Worm (Caenorhabditis elegans): Measurements from ENCODE around the gene C43F9.4.

DNA sequence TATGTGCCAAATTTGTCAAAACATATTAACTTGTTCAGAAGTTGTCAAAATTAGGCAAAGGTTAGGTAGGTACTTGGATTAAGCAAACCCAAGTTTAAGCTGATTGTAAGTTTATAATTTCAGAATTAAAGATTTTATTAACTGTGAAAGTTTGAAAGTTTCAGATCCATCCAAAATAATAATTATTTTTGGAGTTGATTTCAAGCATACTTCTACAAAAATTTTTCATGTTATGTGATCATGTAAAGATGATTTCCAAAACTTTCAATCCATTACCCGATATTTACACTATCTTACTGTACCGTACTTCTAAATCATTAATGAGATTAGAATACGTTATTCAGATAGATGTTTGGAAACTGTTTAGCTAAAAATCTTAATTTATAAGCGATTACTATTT is 24.4 kb downstream of the C43F9.4 start:
- TF ChIP-seq ztf-4 (tag; optimal IDR thresholded peaks at IDR 0.05) (no peak), elt-2 (tag; optimal IDR thresholded peaks at IDR 0.05) (no peak), nhr-90 (tag; optimal IDR thresholded peaks at IDR 0.05; ENCODE audit: poor library complexity) (no peak), ceh-82 (tag; optimal IDR thresholded peaks at IDR 0.05) (no peak), lin-15B (tag; optimal IDR thresholded peaks at IDR 0.05) (no peak), mep-1 (tag; optimal IDR thresholded peaks at IDR 0.05) (no peak)
